Worm (Caenorhabditis elegans): ENCODE measurements around the gene F52D2.7.

F52D2.7 gene

DNA sequence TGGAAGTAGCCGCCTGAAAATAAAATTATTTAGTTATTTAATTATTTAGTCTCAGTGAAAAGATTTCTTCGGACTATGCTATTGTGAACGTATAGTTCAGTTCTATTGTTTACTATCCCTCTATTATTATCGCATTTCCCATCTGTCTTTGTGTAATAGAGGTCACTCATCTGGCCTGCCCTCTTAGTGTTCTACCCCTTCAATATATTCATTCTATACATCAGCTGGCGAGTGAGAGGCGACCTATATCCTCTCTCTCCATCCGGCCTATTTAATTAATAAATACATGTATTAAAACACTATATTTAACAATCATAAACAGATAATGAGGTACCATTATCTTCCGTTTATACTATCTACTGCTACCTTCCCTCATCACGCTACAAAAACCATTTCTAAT lies 33.6 kb downstream of the F52D2.7 start:
- TF ChIP-seq unc-42 (tag; optimal IDR thresholded peaks at IDR 0.05) (peak; percentile 14), ceh-31 (tag; optimal IDR thresholded peaks at IDR 0.05) (peak; percentile 1), sox-2 (GFP tag; IDR thresholded peaks at IDR 0.05) (peak; percentile 90), hlh-8 (tag; optimal IDR thresholded peaks at IDR 0.05) (peak; percentile 27)

DNA sequence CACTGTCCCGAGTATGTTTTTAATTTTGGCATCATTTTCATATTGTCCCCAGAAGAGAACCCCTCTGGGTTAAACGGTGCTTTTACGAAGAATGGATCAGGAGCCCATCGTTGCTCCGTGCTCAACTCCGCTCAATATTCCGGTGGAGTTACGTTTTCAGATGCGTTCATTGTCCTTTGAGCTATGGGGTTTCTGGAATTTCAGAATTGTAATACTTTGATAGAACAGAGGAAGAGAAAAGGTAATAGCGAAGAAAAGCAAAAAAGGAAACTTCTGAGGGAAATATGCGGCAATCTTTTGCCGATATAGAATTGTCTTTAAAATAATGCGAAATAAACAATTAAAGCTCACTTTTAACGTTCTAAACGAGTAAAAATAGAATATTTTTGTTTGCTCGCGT lies 35.6 kb downstream of the F52D2.7 start, which contains the start of gene Y40A1A.3:
Gene Y40A1A.3, minus strand, starts transcription at position 101 of the 400 bp plus-strand sequence.
- TF ChIP-seq hlh-15 (tag; optimal IDR thresholded peaks at IDR 0.05) (no peak), hlh-30 (tag; optimal IDR thresholded peaks at IDR 0.05; ENCODE audit: insufficient read depth) (no peak), ceh-31 (tag; optimal IDR thresholded peaks at IDR 0.05) (no peak), pha-4 (tag; optimal IDR thresholded peaks at IDR 0.05) (no peak), ceh-2 (tag; optimal IDR thresholded peaks at IDR 0.05) (no peak), rnt-1 (tag; optimal IDR thresholded peaks at IDR 0.05) (no peak), unc-3 (GFP tag; conservative IDR thresholded peaks at IDR 0.05) (no peak), unc-3 (tag; optimal IDR thresholded peaks at IDR 0.05) (no peak), fkh-10 (GFP tag; optimal IDR thresholded peaks at IDR 0.05) (no peak), syd-9 (tag; optimal IDR thresholded peaks at IDR 0.05) (no peak), pha-2 (tag; optimal IDR thresholded peaks at IDR 0.05) (no peak), sox-4 (tag; optimal IDR thresholded peaks at IDR 0.05) (no peak), tbx-2 (tag; optimal IDR thresholded peaks at IDR 0.05) (no peak), hlh-6 (tag; optimal IDR thresholded peaks at IDR 0.05) (no peak), pqm-1 (tag; optimal IDR thresholded peaks at IDR 0.05) (no peak), dmd-4 (tag; optimal IDR thresholded peaks at IDR 0.05; ENCODE audit: borderline replicate concordance) (no peak), unc-55 (GFP tag; optimal IDR thresholded peaks at IDR 0.05) (no peak)

DNA sequence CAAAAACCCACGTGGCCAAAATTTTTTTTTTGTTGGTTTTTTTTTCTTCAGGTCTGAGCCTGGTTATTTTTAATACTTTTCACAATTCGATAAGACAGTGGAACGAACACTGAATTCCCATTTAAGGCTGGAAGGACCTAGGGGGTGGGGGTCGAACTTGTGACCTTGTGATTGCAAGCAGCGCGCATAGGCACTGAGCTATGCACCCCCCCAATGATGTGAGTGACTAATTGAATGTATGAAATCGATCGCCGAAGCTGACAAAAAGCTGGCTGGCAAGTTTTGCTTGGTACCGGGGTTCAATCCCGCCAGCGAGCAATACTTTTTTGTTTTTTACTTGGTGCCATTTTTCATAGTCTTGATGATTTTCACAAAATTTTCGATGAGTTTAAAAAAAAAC lies 36.5 kb downstream of the F52D2.7 start:
- TF ChIP-seq pat-9 (tag; optimal IDR thresholded peaks at IDR 0.05) (no peak), gmeb-2 (tag; optimal IDR thresholded peaks at IDR 0.05) (no peak), mec-3 (tag; optimal IDR thresholded peaks at IDR 0.05; ENCODE audit: borderline replicate concordance) (no peak), odd-2 (tag; optimal IDR thresholded peaks at IDR 0.05) (no peak), ceh-30 (tag; optimal IDR thresholded peaks at IDR 0.05) (no peak), unc-55 (GFP tag; optimal IDR thresholded peaks at IDR 0.05) (no peak), ets-4 (tag; optimal IDR thresholded peaks at IDR 0.05) (no peak), fkh-10 (GFP tag; optimal IDR thresholded peaks at IDR 0.05) (no peak), nhr-232 (tag; optimal IDR thresholded peaks at IDR 0.05) (no peak), ceh-9 (tag; optimal IDR thresholded peaks at IDR 0.05) (no peak), ttx-3 (tag; optimal IDR thresholded peaks at IDR 0.05) (no peak), hlh-13 (GFP tag; optimal IDR thresholded peaks at IDR 0.05) (no peak), ahr-1 (tag; optimal IDR thresholded peaks at IDR 0.05) (no peak)

- TF ChIP-seq unc-55 (GFP tag; optimal IDR thresholded peaks at IDR 0.05), result no peak
- TF ChIP-seq ref-2 (tag; optimal IDR thresholded peaks at IDR 0.05), result no peak
- TF ChIP-seq tbx-2 (tag; optimal IDR thresholded peaks at IDR 0.05), result no peak
- TF ChIP-seq sox-4 (tag; optimal IDR thresholded peaks at IDR 0.05), result no peak
- TF ChIP-seq unc-42 (tag; optimal IDR thresholded peaks at IDR 0.05), result no peak
- TF ChIP-seq Y22D7AL.16 (tag; optimal IDR thresholded peaks at IDR 0.05), result no peak
- TF ChIP-seq pax-1 (tag; optimal IDR thresholded peaks at IDR 0.05), result no peak
- no peak for TF ChIP-seq pha-4 (tag; optimal IDR thresholded peaks at IDR 0.05)
- TF ChIP-seq ceh-6 (GFP tag; optimal IDR thresholded peaks at IDR 0.05), result no peak
- no peak for TF ChIP-seq pros-1 (tag; optimal IDR thresholded peaks at IDR 0.05)
- TF ChIP-seq ceh-24 (tag; optimal IDR thresholded peaks at IDR 0.05), result no peak
- no peak for TF ChIP-seq eyg-1 (tag; optimal IDR thresholded peaks at IDR 0.05)
- no peak for TF ChIP-seq fkh-10 (GFP tag; optimal IDR thresholded peaks at IDR 0.05)
- TF ChIP-seq unc-3 (GFP tag; conservative IDR thresholded peaks at IDR 0.05), result no peak
- TF ChIP-seq unc-3 (tag; optimal IDR thresholded peaks at IDR 0.05), result no peak
- TF ChIP-seq ceh-48 (tag; optimal IDR thresholded peaks at IDR 0.05), result no peak
- no peak for TF ChIP-seq hlh-15 (tag; optimal IDR thresholded peaks at IDR 0.05)
- TF ChIP-seq fkh-6 (tag; optimal IDR thresholded peaks at IDR 0.05), result no peak
- TF ChIP-seq lin-11 (tag; optimal IDR thresholded peaks at IDR 0.05), result no peak
- TF ChIP-seq hlh-30 (tag; optimal IDR thresholded peaks at IDR 0.05; ENCODE audit: insufficient read depth), result no peak
These were observed 38.1 kb downstream of the F52D2.7 start for ce11 chrX:2000517-2000916.

Data from whole organism, late embryonic.